Worm (Caenorhabditis elegans): ENCODE data around the gene Y77E11A.12.

DNA sequence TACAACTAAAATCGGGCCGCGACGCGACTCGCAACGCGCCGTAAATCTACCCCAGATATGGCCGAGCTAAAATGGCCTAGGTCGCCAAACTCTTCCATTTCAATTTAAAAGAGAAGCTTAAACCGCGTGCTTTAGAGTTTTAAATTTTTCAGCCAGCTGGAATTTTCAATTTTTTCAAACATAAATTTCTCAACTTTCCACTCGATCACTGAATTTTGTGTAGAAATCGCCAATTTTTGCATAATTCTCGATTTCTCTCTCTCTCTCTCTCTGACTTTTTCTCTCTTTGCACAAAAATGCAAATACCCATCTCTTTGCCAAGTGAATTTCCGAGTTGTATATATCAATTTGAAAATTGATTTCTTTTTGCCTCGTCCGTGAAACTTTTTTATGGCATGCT, 48.5 kb upstream of the Y77E11A.12 start, which contains the start of gene K03H6.1:
- TF ChIP-seq fkh-3 (tag; optimal IDR thresholded peaks at IDR 0.05) (no peak), unc-130 (GFP tag; optimal IDR thresholded peaks at IDR 0.05) (no peak), pha-4 (tag; optimal IDR thresholded peaks at IDR 0.05) (no peak), ceh-100 (GFP tag; IDR thresholded peaks at IDR 0.05) (no peak), ama-1 (optimal IDR thresholded peaks at IDR 0.05) (no peak), ama-1 (GFP tag; optimal IDR thresholded peaks at IDR 0.05) (no peak), snpc-1.1 (tag; optimal IDR thresholded peaks at IDR 0.05; ENCODE audit: insufficient read depth) (no peak), nhr-90 (tag; optimal IDR thresholded peaks at IDR 0.05) (no peak), snpc-4 (GFP tag; optimal IDR thresholded peaks at IDR 0.05) (no peak), snpc-4 (tag; optimal IDR thresholded peaks at IDR 0.05) (no peak), sdz-38 (tag; optimal IDR thresholded peaks at IDR 0.05) (no peak), dpl-1 (GFP tag; optimal IDR thresholded peaks at IDR 0.05) (no peak), mes-4 (tag; optimal IDR thresholded peaks at IDR 0.05) (no peak), Y56A3A.18 (GFP tag; IDR thresholded peaks at IDR 0.05) (no peak), Y67H2A.10 (GFP tag; conservative IDR thresholded peaks at IDR 0.05) (no peak), efl-1 (GFP tag; optimal IDR thresholded peaks at IDR 0.05) (no peak)

Measured in whole organism, young adult.